Worm (Caenorhabditis elegans) whole organism, late embryonic: ENCODE data around the gene Y48B6A.10.

Source experiments
- hlh-6 ChIP-seq: sonication (generic microtip); optimal IDR thresholded peaks from 2 replicates; lab custom pipeline; 2016; ENCODE audit warnings: missing genotype, missing genetic modification characterization, missing compliant biosample characterization
- nhr-11 ChIP-seq: fragments of 150-350 bp; optimal IDR thresholded peaks from 2 replicates; lab custom pipeline; 2014; ENCODE audit warnings: missing biosample characterization, missing genetic modification characterization
- unc-55 ChIP-seq: sonication (generic microtip); optimal IDR thresholded peaks from 2 replicates; lab custom pipeline; 2017; ENCODE audit warnings: missing biosample characterization, missing genetic modification reagents, missing genetic modification characterization

ce11 chrII:14252057-14252456, 37.8 kb downstream of the Y48B6A.10 start, which contains the start of gene Y54G11A.2:
- TF ChIP-seq nhr-11 (no peak), unc-55 (GFP tag; lab: Kevin White, UChicago) (no peak), hlh-6 (tag; lab: Kevin White, UChicago) (no peak)
